Worm (Caenorhabditis elegans): Measurements from ENCODE around the gene T24H10.4.

ce11 chrII:9111471-9112016 lies 2.2 kb downstream of the T24H10.4 start:
- TF ChIP-seq unc-62 (GFP tag; optimal IDR thresholded peaks at IDR 0.05): no peak
- TF ChIP-seq nhr-77 (tag; optimal IDR thresholded peaks at IDR 0.05): no peak
- no peak for TF ChIP-seq fos-1 (tag; optimal IDR thresholded peaks at IDR 0.05)
- TF ChIP-seq unc-39 (tag; optimal IDR thresholded peaks at IDR 0.05): no peak
- peak; percentile 37 for TF ChIP-seq elt-2 (tag; optimal IDR thresholded peaks at IDR 0.05)
- no peak for TF ChIP-seq tbx-2 (tag; optimal IDR thresholded peaks at IDR 0.05)
- TF ChIP-seq lsy-12 (tag; optimal IDR thresholded peaks at IDR 0.05): no peak
- no peak for TF ChIP-seq ceh-82 (tag; optimal IDR thresholded peaks at IDR 0.05)
- TF ChIP-seq snpc-4 (tag; optimal IDR thresholded peaks at IDR 0.05): no peak
